Worm (Caenorhabditis elegans): ENCODE data around the gene cest-19.

Gene cest-19

ce11 chrX:7005919-7006318 is 29.9 kb downstream of the cest-19 start:
- TF ChIP-seq tra-4 (tag; optimal IDR thresholded peaks at IDR 0.05) (no peak), tbx-37 (GFP tag; conservative IDR thresholded peaks at IDR 0.05) (no peak), ama-1 (optimal IDR thresholded peaks at IDR 0.05) (no peak), tbx-11 (GFP tag; IDR thresholded peaks at IDR 0.05) (no peak), hmg-4 (GFP tag; optimal IDR thresholded peaks at IDR 0.05) (no peak), pes-1 (GFP tag; IDR thresholded peaks at IDR 0.05) (no peak), ceh-13 (GFP tag; optimal IDR thresholded peaks at IDR 0.05) (no peak)

- no peak for TF ChIP-seq ceh-13 (GFP tag; optimal IDR thresholded peaks at IDR 0.05)
These were observed 30.4 kb downstream of the cest-19 start, which contains the start of gene tyra-2 for ce11 chrX:7005475-7005874. Gene tyra-2, minus strand, starts transcription at chrX:7005575.

- TF ChIP-seq tbx-11 (GFP tag; IDR thresholded peaks at IDR 0.05) (no peak), pes-1 (GFP tag; IDR thresholded peaks at IDR 0.05) (no peak), hnd-1 (tag; optimal IDR thresholded peaks at IDR 0.05) (no peak), ama-1 (optimal IDR thresholded peaks at IDR 0.05) (no peak), F13C5.2 (tag; optimal IDR thresholded peaks at IDR 0.05) (no peak), B0310.2 (tag; optimal IDR thresholded peaks at IDR 0.05) (no peak), tbx-37 (GFP tag; conservative IDR thresholded peaks at IDR 0.05) (no peak), hmbx-1 (tag; optimal IDR thresholded peaks at IDR 0.05) (no peak)
These were observed 33.9 kb downstream of the cest-19 start for ce11 chrX:7001933-7002332.

- TF ChIP-seq flt-1 (GFP tag; IDR thresholded peaks at IDR 0.05): no peak
- TF ChIP-seq tbx-37 (GFP tag; conservative IDR thresholded peaks at IDR 0.05): no peak
- TF ChIP-seq ceh-36 (tag; optimal IDR thresholded peaks at IDR 0.05): no peak
- no peak for TF ChIP-seq pes-1 (GFP tag; IDR thresholded peaks at IDR 0.05)
These were observed 39.4 kb downstream of the cest-19 start, which contains the start of the genes F01E11.20 and tsp-16 for ce11 chrX:6996448-6996847. Gene F01E11.20, minus strand, starts transcription at chrX:6996548. Gene tsp-16, minus strand, starts transcription at chrX:6996620.

- no peak for TF ChIP-seq hnd-1 (tag; optimal IDR thresholded peaks at IDR 0.05)
- TF ChIP-seq tra-4 (tag; optimal IDR thresholded peaks at IDR 0.05): no peak
- TF ChIP-seq pes-1 (GFP tag; IDR thresholded peaks at IDR 0.05): no peak
- TF ChIP-seq tbx-11 (GFP tag; IDR thresholded peaks at IDR 0.05): no peak
- no peak for TF ChIP-seq scrt-1 (GFP tag; IDR thresholded peaks at IDR 0.05)
- no peak for TF ChIP-seq flt-1 (GFP tag; IDR thresholded peaks at IDR 0.05)
- TF ChIP-seq ets-7 (tag; optimal IDR thresholded peaks at IDR 0.05): no peak
These were observed 44.4 kb downstream of the cest-19 start, which contains the start of gene ugt-57 for ce11 chrX:6991427-6991826. Gene ugt-57, plus strand, starts transcription at chrX:6991727.

- no peak for TF ChIP-seq F13C5.2 (tag; optimal IDR thresholded peaks at IDR 0.05)
- no peak for TF ChIP-seq pes-1 (GFP tag; IDR thresholded peaks at IDR 0.05)
- no peak for TF ChIP-seq B0310.2 (tag; optimal IDR thresholded peaks at IDR 0.05)
- TF ChIP-seq hmbx-1 (tag; optimal IDR thresholded peaks at IDR 0.05): no peak
- TF ChIP-seq ets-7 (tag; optimal IDR thresholded peaks at IDR 0.05): no peak
- no peak for TF ChIP-seq ama-1 (optimal IDR thresholded peaks at IDR 0.05)
- TF ChIP-seq sea-1 (GFP tag; conservative IDR thresholded peaks at IDR 0.05): no peak
- TF ChIP-seq tbx-37 (GFP tag; conservative IDR thresholded peaks at IDR 0.05): no peak
- no peak for TF ChIP-seq flt-1 (GFP tag; IDR thresholded peaks at IDR 0.05)
- TF ChIP-seq tbx-11 (GFP tag; IDR thresholded peaks at IDR 0.05): no peak
- no peak for TF ChIP-seq hnd-1 (tag; optimal IDR thresholded peaks at IDR 0.05)
- no peak for TF ChIP-seq scrt-1 (GFP tag; IDR thresholded peaks at IDR 0.05)
- TF ChIP-seq aly-1 (tag; optimal IDR thresholded peaks at IDR 0.05): no peak
- no peak for TF ChIP-seq hmg-4 (GFP tag; optimal IDR thresholded peaks at IDR 0.05)
- TF ChIP-seq tra-4 (tag; optimal IDR thresholded peaks at IDR 0.05): no peak
- no peak for TF ChIP-seq ceh-13 (GFP tag; optimal IDR thresholded peaks at IDR 0.05)
- no peak for TF ChIP-seq ceh-36 (tag; optimal IDR thresholded peaks at IDR 0.05)
These were observed 46.5 kb downstream of the cest-19 start, which contains the start of gene F01E11.18 for ce11 chrX:6989342-6989741. Gene F01E11.18, plus strand, starts transcription at chrX:6989642.

ce11 chrX:6988212-6988611 is 47.6 kb downstream of the cest-19 start:
- TF ChIP-seq tra-4 (tag; optimal IDR thresholded peaks at IDR 0.05): no peak
- TF ChIP-seq pes-1 (GFP tag; IDR thresholded peaks at IDR 0.05): no peak
- TF ChIP-seq B0310.2 (tag; optimal IDR thresholded peaks at IDR 0.05): no peak
- no peak for TF ChIP-seq hmg-4 (GFP tag; optimal IDR thresholded peaks at IDR 0.05)
- no peak for TF ChIP-seq ceh-36 (tag; optimal IDR thresholded peaks at IDR 0.05)

Measured in whole organism, early embryonic.